Fruit fly (Drosophila melanogaster): ENCODE data around the gene Nxf3.
A peak's percentile ranks its signal among the peaks of the same experiment; 100 is the strongest.

The Nxf3 gene

dm6 chr3L:13993233-13993741 lies 28.3 kb downstream of the Nxf3 start, which contains the start of gene CG17364:
Gene CG17364, minus strand, starts transcription at chr3L:13993400.
- TF ChIP-seq CG8478 (optimal IDR thresholded peaks at IDR 0.05) = no peak
- no peak for TF ChIP-seq CTCF (optimal IDR thresholded peaks at IDR 0.05)

DNA sequence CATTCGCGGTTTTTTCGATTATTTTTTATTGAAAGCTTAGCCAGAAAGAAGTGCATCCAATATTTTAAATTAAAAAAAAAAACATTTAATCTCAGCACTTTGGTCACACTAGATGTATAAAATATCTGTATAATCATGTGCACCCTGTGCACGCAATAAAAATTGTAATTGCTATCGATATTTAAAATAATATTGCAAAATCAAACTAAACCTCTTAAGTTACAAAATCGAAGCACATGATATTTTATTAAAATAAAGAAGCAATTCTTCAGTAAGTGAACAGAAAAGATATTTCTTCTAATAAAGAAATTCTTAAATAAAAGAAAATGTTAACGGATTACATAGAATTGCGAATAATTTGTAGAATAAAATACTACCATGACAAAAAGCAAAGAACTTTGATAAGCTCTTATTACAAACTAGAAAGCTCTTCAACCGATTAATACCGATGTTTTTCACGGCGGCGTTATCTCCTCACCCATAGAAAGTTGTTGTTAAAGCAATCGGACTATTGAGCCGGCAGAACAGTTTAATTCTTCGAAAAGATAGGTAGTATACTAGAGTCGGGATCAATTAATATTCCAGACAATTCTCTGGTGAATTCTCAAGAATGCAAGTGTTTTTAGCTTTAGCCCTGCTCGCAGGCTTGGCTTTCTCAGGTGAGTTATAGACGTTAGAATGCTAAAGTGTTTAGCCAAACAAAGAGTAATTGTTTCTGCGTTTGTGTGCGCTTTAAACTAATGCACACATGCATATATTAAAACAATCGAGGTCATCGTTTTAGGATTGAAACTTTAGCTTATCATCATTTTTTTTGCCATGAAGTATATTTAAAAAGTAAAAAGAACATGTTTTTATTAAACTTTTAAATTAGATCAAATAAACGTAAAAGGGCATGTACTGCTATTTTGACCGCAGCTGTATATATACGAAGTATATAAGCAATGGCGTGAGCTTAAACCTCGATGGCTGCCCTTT lies 29.0 kb downstream of the Nxf3 start, which contains the start of gene CtsK1:
Gene CtsK1 (plus strand): TSS at position 490 of the 978 bp plus-strand sequence.
- no peak for TF ChIP-seq CTCF (optimal IDR thresholded peaks at IDR 0.05)
- no peak for TF ChIP-seq CG8478 (optimal IDR thresholded peaks at IDR 0.05)

dm6 chr3L:13996437-13996836 lies 31.4 kb downstream of the Nxf3 start:
- TF ChIP-seq CTCF (optimal IDR thresholded peaks at IDR 0.05) (no peak), CG8478 (optimal IDR thresholded peaks at IDR 0.05) (no peak)

dm6 chr3L:13996992-13997391 lies 32.0 kb downstream of the Nxf3 start, which contains the start of gene CG17361:
Gene CG17361, plus strand, starts transcription at chr3L:13997191.
- no peak for TF ChIP-seq CTCF (optimal IDR thresholded peaks at IDR 0.05)
- TF ChIP-seq CG8478 (optimal IDR thresholded peaks at IDR 0.05) = no peak

DNA sequence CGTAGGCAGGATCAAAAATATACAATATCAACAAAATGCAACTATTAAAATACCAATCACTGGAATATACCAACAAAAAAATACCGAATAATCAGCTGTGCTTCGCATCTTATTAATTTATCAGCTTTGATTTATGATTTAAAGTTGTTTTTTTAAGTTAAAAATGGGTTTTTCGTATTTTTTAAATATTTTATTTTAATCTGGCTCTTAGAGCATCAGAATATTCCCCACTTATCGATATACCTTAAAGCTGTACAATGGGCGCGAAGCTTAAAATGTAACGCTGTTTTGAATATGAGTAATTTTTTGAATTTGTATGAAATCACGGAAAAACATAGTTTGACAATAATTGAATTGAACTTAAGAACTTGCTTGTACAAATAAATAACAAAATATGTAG lies 34.2 kb downstream of the Nxf3 start, which contains the start of gene CG17359:
Gene CG17359 (minus strand): TSS at position 48 of the 400 bp plus-strand sequence.
- no peak for TF ChIP-seq CTCF (optimal IDR thresholded peaks at IDR 0.05)
- TF ChIP-seq CG8478 (optimal IDR thresholded peaks at IDR 0.05) = no peak

DNA sequence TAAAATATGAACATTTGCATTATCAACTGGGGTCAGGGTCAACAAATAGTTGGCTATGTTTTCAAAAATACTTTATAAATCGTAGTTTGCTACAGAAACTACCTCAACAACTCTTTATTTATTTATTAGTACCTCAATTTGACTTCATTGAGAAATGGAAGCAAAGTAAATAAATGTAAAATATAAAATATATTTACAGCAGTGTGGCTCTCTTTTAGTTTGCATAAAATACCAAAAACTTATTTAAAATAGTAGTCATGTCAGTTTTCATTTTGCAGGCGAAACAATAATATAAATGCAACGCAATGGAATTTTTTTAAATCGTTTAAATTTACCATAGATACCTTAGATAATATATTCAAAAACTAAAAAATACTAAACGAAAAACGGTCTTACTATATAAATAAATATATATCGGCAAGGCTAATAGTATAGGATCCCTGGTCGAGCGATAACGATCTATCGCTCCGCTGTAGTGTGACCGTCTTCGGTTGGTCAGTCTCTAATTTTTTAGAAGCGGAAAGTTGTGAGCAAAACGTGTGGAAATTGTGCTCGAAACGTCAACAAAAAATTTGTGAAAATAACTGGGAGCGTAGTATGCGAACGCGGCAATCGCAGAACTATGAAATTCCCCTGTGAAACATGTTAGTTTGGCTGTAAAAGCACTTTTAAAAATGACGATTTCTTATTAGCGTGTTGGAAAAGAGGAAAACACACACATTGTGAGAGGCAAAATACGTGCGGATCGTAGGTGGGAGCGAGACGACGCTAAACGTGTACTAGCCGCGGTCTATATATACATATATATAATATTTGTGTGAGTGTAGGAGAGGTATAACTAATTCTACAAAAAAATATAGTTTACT lies 36.9 kb downstream of the Nxf3 start, which contains the start of the genes Nprl3 and upSET:
Gene Nprl3 (minus strand): TSS at position 223 of the 866 bp plus-strand sequence.
Gene upSET (plus strand): TSS at position 470 of the 866 bp plus-strand sequence.
- TF ChIP-seq CG8478 (optimal IDR thresholded peaks at IDR 0.05) = no peak
- no peak for TF ChIP-seq CTCF (optimal IDR thresholded peaks at IDR 0.05)

DNA sequence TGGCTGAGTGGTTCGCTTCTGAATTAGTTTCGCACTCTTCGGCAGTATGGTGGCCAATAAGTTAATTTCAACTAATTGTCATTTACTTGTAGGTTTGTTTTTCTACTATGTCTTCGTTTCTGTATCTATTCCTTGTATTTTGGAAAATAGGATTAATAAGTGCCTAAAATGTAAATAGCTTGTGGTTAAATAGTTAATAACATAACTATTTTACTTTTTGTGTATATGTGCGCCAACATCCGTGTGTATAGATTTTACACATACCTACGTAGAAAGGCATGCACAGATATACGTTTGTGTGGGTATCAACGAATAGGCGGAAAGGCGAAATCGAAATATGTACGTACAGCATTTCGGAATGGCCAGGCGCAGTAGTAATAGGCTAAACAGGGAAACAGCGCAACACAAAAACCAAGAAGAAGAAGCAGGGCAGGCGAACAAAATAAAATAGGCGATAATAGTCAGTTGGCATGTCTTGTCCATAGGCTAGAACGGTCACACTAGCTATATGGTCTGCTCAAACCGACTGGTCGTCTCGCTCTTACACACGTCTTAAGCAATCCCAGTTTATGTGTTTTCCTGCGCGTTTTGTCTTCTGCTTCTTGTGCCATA lies 37.6 kb downstream of the Nxf3 start:
- TF ChIP-seq CTCF (optimal IDR thresholded peaks at IDR 0.05) (peak in 1 of 2 experiments; percentile 4), CG8478 (optimal IDR thresholded peaks at IDR 0.05) (no peak)

DNA sequence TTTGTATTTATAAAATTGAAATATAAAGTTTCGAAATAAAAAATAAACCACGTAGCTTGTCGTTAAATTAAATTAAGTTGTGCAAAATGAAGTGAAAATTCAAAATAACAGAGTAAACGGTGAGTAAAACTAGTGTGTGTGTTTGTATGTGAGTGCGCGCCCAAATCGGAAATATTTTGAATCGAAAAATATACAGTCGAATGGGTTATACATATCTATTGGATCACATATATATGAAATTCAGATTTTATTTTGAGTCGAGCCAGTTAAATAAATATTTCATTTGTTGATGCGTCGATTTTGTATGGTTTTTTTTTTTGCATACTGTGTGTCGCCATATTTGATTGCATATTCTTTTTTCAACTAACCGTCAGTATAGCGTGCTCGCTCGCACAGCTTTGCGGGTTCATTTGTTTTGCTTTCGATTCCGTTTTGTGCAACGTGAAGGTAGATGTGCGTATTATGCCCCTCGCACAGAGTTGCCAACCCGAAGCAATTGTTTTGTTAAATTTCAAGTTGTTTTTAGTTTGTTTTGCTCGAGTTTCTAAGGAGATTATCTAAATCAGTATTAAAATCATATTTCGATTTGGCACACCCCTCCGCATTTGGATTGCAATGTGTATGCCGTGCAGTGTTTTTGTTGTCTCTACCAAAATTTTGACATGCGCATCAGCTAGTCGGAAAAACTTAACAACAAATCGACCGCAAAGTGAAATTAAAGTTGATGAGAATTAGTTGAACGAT lies 38.5 kb downstream of the Nxf3 start:
- TF ChIP-seq CG8478 (optimal IDR thresholded peaks at IDR 0.05) (no peak), CTCF (optimal IDR thresholded peaks at IDR 0.05) (no peak)

DNA sequence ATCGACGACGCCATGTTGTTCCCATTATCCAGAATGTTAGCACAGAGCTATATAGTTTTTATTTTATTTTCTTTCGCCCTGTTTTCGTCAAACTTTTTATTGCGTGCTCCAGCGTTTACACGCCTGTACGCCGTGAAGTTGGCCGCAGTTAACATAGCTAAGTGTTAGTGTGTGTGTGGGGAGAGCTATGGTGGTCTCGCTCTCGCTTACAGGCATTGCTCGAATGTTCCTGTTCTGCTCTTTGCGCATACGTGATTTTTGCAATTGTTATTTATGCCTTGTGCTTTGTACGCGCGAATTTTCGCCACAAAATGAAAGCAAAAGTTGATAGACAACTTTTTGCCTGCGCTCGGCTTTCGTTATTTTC lies 39.0 kb downstream of the Nxf3 start:
- no peak for TF ChIP-seq CG8478 (optimal IDR thresholded peaks at IDR 0.05)
- no peak for TF ChIP-seq CTCF (optimal IDR thresholded peaks at IDR 0.05)

dm6 chr3L:14004963-14005458 lies 40.0 kb downstream of the Nxf3 start:
- TF ChIP-seq CG8478 (optimal IDR thresholded peaks at IDR 0.05) (no peak), CTCF (optimal IDR thresholded peaks at IDR 0.05) (no peak)

DNA sequence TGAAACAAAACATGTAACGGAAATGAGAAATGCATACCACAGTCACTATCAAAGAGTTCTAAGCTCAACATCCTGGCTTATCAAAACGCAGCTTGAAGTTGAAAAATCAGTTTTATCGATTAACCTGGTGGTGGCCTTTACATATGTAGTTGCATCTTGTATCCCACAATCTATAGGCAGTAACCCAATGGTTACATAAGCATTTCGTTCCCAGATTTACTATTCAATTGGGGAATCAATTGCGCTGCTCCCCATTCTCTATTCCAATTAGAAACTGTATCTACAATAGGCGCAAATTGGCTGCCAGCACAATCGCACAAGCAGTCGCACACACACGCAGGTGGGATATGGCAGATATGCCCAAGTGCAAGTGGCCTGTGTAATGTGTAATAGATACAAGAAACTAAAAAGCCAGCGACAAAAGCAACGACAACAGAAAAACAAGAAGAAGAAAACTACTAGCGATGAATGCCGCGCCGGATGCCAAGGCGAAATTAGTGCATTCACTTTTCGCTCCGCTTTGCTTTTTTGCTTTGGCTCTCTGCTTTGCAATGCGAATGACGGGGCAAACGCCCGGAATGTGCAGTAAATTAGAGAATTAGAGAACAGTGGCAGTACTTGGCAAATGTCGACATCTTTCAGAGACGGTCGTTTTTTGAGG lies 40.8 kb downstream of the Nxf3 start:
- no peak for TF ChIP-seq CG8478 (optimal IDR thresholded peaks at IDR 0.05)
- no peak for TF ChIP-seq CTCF (optimal IDR thresholded peaks at IDR 0.05)

dm6 chr3L:14006704-14007126 lies 41.7 kb downstream of the Nxf3 start:
- no peak for TF ChIP-seq CG8478 (optimal IDR thresholded peaks at IDR 0.05)
- no peak for TF ChIP-seq CTCF (optimal IDR thresholded peaks at IDR 0.05)
